Worm (Caenorhabditis elegans) whole organism, L1 larva: ENCODE data around the gene F22F4.9.
A peak's percentile ranks its signal among the peaks of the same experiment; 100 is the strongest.

Experiments
- C16A3.4 ChIP-seq: fragments of 150-350 bp; optimal IDR thresholded peaks from 2 replicates; lab custom pipeline; 2014; ENCODE audit warnings: missing biosample characterization, missing genetic modification characterization
- C34B4.2 ChIP-seq: sonication (generic microtip); optimal IDR thresholded peaks from 2 replicates; lab custom pipeline; 2017; ENCODE audit warnings: mild to moderate bottlenecking, missing genetic modification characterization, missing compliant biosample characterization
- Y116A8C.19 ChIP-seq: sonication (generic microtip); optimal IDR thresholded peaks from 2 replicates; lab custom pipeline; 2016; ENCODE audit warnings: missing compliant biosample characterization, missing genetic modification characterization, borderline replicate concordance
- alr-1 ChIP-seq: fragments of 200-800 bp; sonication (Bioruptor generic); optimal IDR thresholded peaks from 2 replicates; lab custom pipeline; 2018; ENCODE audit warnings: borderline replicate concordance, mild to moderate bottlenecking, missing genetic modification characterization, missing compliant biosample characterization
- aly-2 ChIP-seq: fragments of 150-350 bp; optimal IDR thresholded peaks from 2 replicates; lab custom pipeline; 2014; ENCODE audit warnings: missing biosample characterization, missing genetic modification characterization
- blmp-1 ChIP-seq: fragments of 150-350 bp; optimal IDR thresholded peaks from 2 replicates; lab custom pipeline; 2014; ENCODE audit warnings: missing biosample characterization, missing genetic modification characterization
- ceh-63 ChIP-seq: fragments of 200-800 bp; sonication (Bioruptor generic); optimal IDR thresholded peaks from 2 replicates; lab custom pipeline; 2018; ENCODE audit warnings: mild to moderate bottlenecking, missing genetic modification characterization, missing compliant biosample characterization
- ceh-82 ChIP-seq, 3 experiments: fragments of 150-350 bp in 1 of 3; sonication (generic microtip) in 2 of 3; optimal IDR thresholded peaks; 2 replicates each; lab custom pipeline; 2014 to 2017; ENCODE audit warnings: missing biosample characterization in 3 of 3, missing genetic modification characterization in 3 of 3
- ceh-88 ChIP-seq: fragments of 200-800 bp; sonication (Bioruptor generic); IDR thresholded peaks from 2 replicates; pipeline ENCODE4 v1.3.6; 2022; ENCODE audit warnings: missing genetic modification characterization, missing compliant biosample characterization
- dpl-1 ChIP-seq, 3 experiments: fragments of 150-350 bp in 2 of 3; sonication (generic microtip) in 1 of 3; optimal IDR thresholded peaks; 2 replicates each; lab custom pipeline; 2014 to 2017; ENCODE audit warnings: missing biosample characterization in 3 of 3, missing genetic modification characterization in 3 of 3, missing genetic modification reagents in 3 of 3
- dsc-1 ChIP-seq: sonication (generic microtip); optimal IDR thresholded peaks from 2 replicates; lab custom pipeline; 2016; ENCODE audit warnings: mild to moderate bottlenecking, missing genetic modification characterization, missing compliant biosample characterization
- efl-3 ChIP-seq: fragments of 200-800 bp; sonication (Bioruptor generic); optimal IDR thresholded peaks from 2 replicates; lab custom pipeline; 2018; ENCODE audit warnings: mild to moderate bottlenecking, missing genetic modification characterization, missing compliant biosample characterization
- egl-13 ChIP-seq: sonication (generic microtip); optimal IDR thresholded peaks from 2 replicates; lab custom pipeline; 2016; ENCODE audit warnings: missing genotype, missing genetic modification reagents, missing genetic modification characterization, missing compliant biosample characterization
- elt-2 ChIP-seq: sonication (generic microtip); optimal IDR thresholded peaks from 2 replicates; lab custom pipeline; 2016; ENCODE audit warnings: missing genetic modification characterization, mild to moderate bottlenecking, inconsistent platforms, missing compliant biosample characterization, missing genetic modification reagents
- elt-3 ChIP-seq, 6 experiments: fragments of 150-350 bp in 1 of 6; sonication (generic microtip); optimal IDR thresholded peaks; 2 replicates each; lab custom pipeline; 2017 to 2018; ENCODE audit warnings: missing biosample characterization in 6 of 6, missing genetic modification characterization in 6 of 6, inconsistent platforms in 1 of 6
- fkh-10 ChIP-seq: sonication (generic microtip); optimal IDR thresholded peaks from 2 replicates; lab custom pipeline; 2017; ENCODE audit warnings: missing biosample characterization, missing genetic modification reagents, missing genetic modification characterization
- fkh-4 ChIP-seq: sonication (generic microtip); optimal IDR thresholded peaks from 2 replicates; lab custom pipeline; 2016; ENCODE audit warnings: missing compliant biosample characterization, missing genetic modification characterization, borderline replicate concordance
- fkh-8 ChIP-seq: sonication (generic microtip); optimal IDR thresholded peaks from 2 replicates; lab custom pipeline; 2016; ENCODE audit warnings: mild to moderate bottlenecking, missing genetic modification characterization, missing compliant biosample characterization
- hlh-17 ChIP-seq: fragments of 200-800 bp; sonication (Bioruptor generic); optimal IDR thresholded peaks from 2 replicates; lab custom pipeline; 2018; ENCODE audit warnings: missing genetic modification characterization, mild to moderate bottlenecking, missing compliant biosample characterization, moderate library complexity, borderline replicate concordance
- irx-1 ChIP-seq: sonication (generic microtip); optimal IDR thresholded peaks from 2 replicates; lab custom pipeline; 2016; ENCODE audit warnings: missing genetic modification characterization, missing compliant biosample characterization
- jun-1 ChIP-seq: fragments of 150-350 bp; optimal IDR thresholded peaks from 2 replicates; lab custom pipeline; 2014; ENCODE audit warnings: missing biosample characterization, missing genetic modification reagents, missing genetic modification characterization
- lin-14 ChIP-seq: fragments of 200-800 bp; sonication (Bioruptor generic); optimal IDR thresholded peaks from 2 replicates; lab custom pipeline; 2018; ENCODE audit warnings: mild to moderate bottlenecking, missing genetic modification characterization, moderate library complexity, missing compliant biosample characterization
- lin-15B ChIP-seq: fragments of 150-350 bp; sonication (generic microtip); optimal IDR thresholded peaks from 3 replicates; lab custom pipeline; 2014; ENCODE audit warnings: missing biosample characterization, missing genetic modification characterization
- lin-39 ChIP-seq: fragments of 150-350 bp; optimal IDR thresholded peaks from 2 replicates; lab custom pipeline; 2014; ENCODE audit warnings: missing biosample characterization, missing genetic modification reagents, missing genetic modification characterization
- lir-3 ChIP-seq: sonication (generic microtip); optimal IDR thresholded peaks from 2 replicates; lab custom pipeline; 2016; ENCODE audit warnings: mild to moderate bottlenecking, missing genetic modification characterization, moderate library complexity, missing compliant biosample characterization; ENCODE audit not compliant: poor library complexity
- mab-9 ChIP-seq: fragments of 200-800 bp; sonication (Bioruptor generic); IDR thresholded peaks from 2 replicates; pipeline ENCODE4 v1.3.6; 2022; ENCODE audit warnings: missing genetic modification reagents, missing genetic modification characterization, missing compliant biosample characterization
- mdl-1 ChIP-seq, 2 experiments: fragments of 150-350 bp; optimal IDR thresholded peaks; 2 replicates each; lab custom pipeline; 2014 to 2017; ENCODE audit warnings: missing biosample characterization in 2 of 2, missing genetic modification characterization in 2 of 2, inconsistent platforms in 1 of 2
- mep-1 ChIP-seq: fragments of 150-350 bp; optimal IDR thresholded peaks from 2 replicates; lab custom pipeline; 2014; ENCODE audit warnings: missing biosample characterization, missing genetic modification characterization
- nhr-19 ChIP-seq: fragments of 200-800 bp; sonication (Bioruptor generic); conservative IDR thresholded peaks from 2 replicates; pipeline ENCODE4 v1.3.6; 2022; ENCODE audit warnings: missing genetic modification characterization, missing compliant biosample characterization
- nhr-20 ChIP-seq: sonication (generic microtip); optimal IDR thresholded peaks from 2 replicates; lab custom pipeline; 2016; ENCODE audit warnings: mild to moderate bottlenecking, missing genetic modification characterization, missing compliant biosample characterization
- nhr-47 ChIP-seq: sonication (generic microtip); optimal IDR thresholded peaks from 2 replicates; lab custom pipeline; 2016; ENCODE audit warnings: mild to moderate bottlenecking, missing genetic modification characterization, moderate library complexity, missing compliant biosample characterization
- nhr-71 ChIP-seq: sonication (generic microtip); optimal IDR thresholded peaks from 2 replicates; lab custom pipeline; 2016; ENCODE audit warnings: mild to moderate bottlenecking, missing genetic modification characterization, moderate library complexity, missing compliant biosample characterization
- nhr-77 ChIP-seq: fragments of 150-350 bp; optimal IDR thresholded peaks from 2 replicates; lab custom pipeline; 2014; ENCODE audit warnings: missing biosample characterization, missing genetic modification characterization
- nhr-84 ChIP-seq: sonication (generic microtip); optimal IDR thresholded peaks from 2 replicates; lab custom pipeline; 2017; ENCODE audit warnings: missing biosample characterization, missing genetic modification characterization
- nhr-85 ChIP-seq: sonication (generic microtip); peaks from one replicate; lab custom pipeline; 2016; ENCODE audit warnings: missing genetic modification characterization, inconsistent platforms, missing compliant biosample characterization
- pqm-1 ChIP-seq: sonication (generic microtip); optimal IDR thresholded peaks from 3 replicates; lab custom pipeline; 2017; ENCODE audit warnings: missing biosample characterization, missing genetic modification characterization
- rnt-1 ChIP-seq: sonication (generic microtip); optimal IDR thresholded peaks from 2 replicates; lab custom pipeline; 2016; ENCODE audit warnings: mild to moderate bottlenecking, missing genetic modification characterization, moderate library complexity, missing compliant biosample characterization
- snpc-4 ChIP-seq: fragments of 150-350 bp; optimal IDR thresholded peaks from 2 replicates; lab custom pipeline; 2014; ENCODE audit warnings: missing biosample characterization, missing genetic modification characterization
- snu-23 ChIP-seq: sonication (generic microtip); optimal IDR thresholded peaks from 2 replicates; lab custom pipeline; 2016; ENCODE audit warnings: missing genetic modification characterization, missing compliant biosample characterization
- sptf-1 ChIP-seq: fragments of 150-350 bp; optimal IDR thresholded peaks from 2 replicates; lab custom pipeline; 2014; ENCODE audit warnings: missing biosample characterization, missing genetic modification characterization
- unc-130 ChIP-seq: fragments of 150-350 bp; optimal IDR thresholded peaks from 2 replicates; lab custom pipeline; 2017; ENCODE audit warnings: missing biosample characterization, missing genetic modification characterization, inconsistent platforms
- unc-30 ChIP-seq: sonication (generic microtip); optimal IDR thresholded peaks from 2 replicates; lab custom pipeline; 2017; ENCODE audit warnings: missing biosample characterization, missing genetic modification characterization
- vab-15 ChIP-seq: sonication (generic microtip); optimal IDR thresholded peaks from 2 replicates; lab custom pipeline; 2017; ENCODE audit warnings: missing genotype, mild to moderate bottlenecking, missing genetic modification characterization, missing compliant biosample characterization
- zag-1 ChIP-seq: fragments of 150-350 bp; optimal IDR thresholded peaks from 2 replicates; lab custom pipeline; 2014; ENCODE audit warnings: missing biosample characterization, missing genetic modification characterization
- zip-4 ChIP-seq: fragments of 200-800 bp; sonication (Bioruptor generic); optimal IDR thresholded peaks from 2 replicates; lab custom pipeline; 2018; ENCODE audit warnings: mild to moderate bottlenecking, missing genetic modification characterization, moderate library complexity, missing compliant biosample characterization
- ztf-11 ChIP-seq, 2 experiments: sonication (generic microtip); optimal IDR thresholded peaks; 2 replicates each; lab custom pipeline; 2016 to 2017; ENCODE audit warnings: missing genetic modification characterization in 2 of 2, missing biosample characterization in 1 of 2, missing compliant biosample characterization in 1 of 2
- ztf-4 ChIP-seq: fragments of 150-350 bp; optimal IDR thresholded peaks from 2 replicates; lab custom pipeline; 2014; ENCODE audit warnings: missing biosample characterization, missing genetic modification characterization

Gene F22F4.9

ce11 chrX:6041995-6042481 lies 42.7 kb upstream of the F22F4.9 start (continued):
- no peak for TF ChIP-seq lin-39 (tag; lab: Kevin White, UChicago)
- no peak for TF ChIP-seq ceh-82 (tag; optimal IDR thresholded peaks at IDR 0.05; lab: Kevin White, UChicago)
- no peak for TF ChIP-seq nhr-84 (tag; lab: Kevin White, UChicago)
- no peak for TF ChIP-seq zag-1 (tag; lab: Kevin White, UChicago)
- TF ChIP-seq pqm-1 (tag; lab: Kevin White, UChicago) = no peak
- peak in 1 of 2 experiments; percentile 80 for TF ChIP-seq mdl-1 (tag; optimal IDR thresholded peaks at IDR 0.05; lab: Kevin White, UChicago)
- TF ChIP-seq mab-9 (GFP tag; lab: Robert Waterston, UW) = no peak
- TF ChIP-seq fkh-8 = no peak
- no peak for TF ChIP-seq ceh-63 (GFP tag; lab: Kevin White, UChicago)
- peak; percentile 9 for TF ChIP-seq lir-3 (tag; lab: Kevin White, UChicago)

ce11 chrX:6041094-6041441 lies 41.8 kb upstream of the F22F4.9 start:
- TF ChIP-seq elt-2 = peak; percentile 27
- no peak for TF ChIP-seq ztf-11 (tag; optimal IDR thresholded peaks at IDR 0.05; lab: Kevin White, UChicago)
- no peak for TF ChIP-seq pqm-1 (tag; lab: Kevin White, UChicago)
- peak; percentile 5 for TF ChIP-seq blmp-1 (tag; lab: Kevin White, UChicago)
- TF ChIP-seq nhr-20 (tag; lab: Kevin White, UChicago) = no peak
- TF ChIP-seq sptf-1 (tag; lab: Kevin White, UChicago) = no peak

ce11 chrX:6040435-6041093 lies 41.3 kb upstream of the F22F4.9 start:
- TF ChIP-seq zag-1 (tag; lab: Kevin White, UChicago) (peak; percentile 9), rnt-1 (tag; lab: Kevin White, UChicago) (peak; percentile 35), unc-30 (tag; lab: Kevin White, UChicago) (no peak), egl-13 (tag; lab: Kevin White, UChicago) (no peak), jun-1 (tag; lab: Kevin White, UChicago) (no peak), Y116A8C.19 (tag; lab: Kevin White, UChicago) (no peak), nhr-19 (GFP tag; lab: Robert Waterston, UW) (no peak; the same call in 1 of the 2 replicates), fkh-4 (tag; lab: Kevin White, UChicago) (peak; percentile 11), aly-2 (tag; lab: Kevin White, UChicago) (no peak), mdl-1 (tag; optimal IDR thresholded peaks at IDR 0.05; lab: Kevin White, UChicago) (no peak), dpl-1 (GFP tag; optimal IDR thresholded peaks at IDR 0.05; lab: Kevin White, UChicago) (no peak), nhr-47 (tag; lab: Kevin White, UChicago) (peak; percentile 10), zip-4 (no peak), snu-23 (GFP tag; lab: Kevin White, UChicago) (no peak), unc-130 (tag; lab: Kevin White, UChicago) (no peak), lin-14 (GFP tag; lab: Kevin White, UChicago) (peak; percentile 68), hlh-17 (no peak), dsc-1 (tag; lab: Kevin White, UChicago) (peak; percentile 55), snpc-4 (no peak), C34B4.2 (tag; lab: Kevin White, UChicago) (no peak), alr-1 (tag; lab: Kevin White, UChicago) (no peak), ztf-4 (no peak), nhr-71 (tag; lab: Kevin White, UChicago) (peak; percentile 36), nhr-77 (no peak), ceh-82 (tag; optimal IDR thresholded peaks at IDR 0.05; lab: Kevin White, UChicago) (no peak), efl-3 (no peak), ceh-88 (GFP tag; lab: Robert Waterston, UW) (no peak), fkh-8 (no peak), irx-1 (tag; lab: Kevin White, UChicago) (no peak), nhr-20 (tag; lab: Kevin White, UChicago) (peak; percentile 31), mep-1 (tag; lab: Kevin White, UChicago) (no peak), C16A3.4 (tag; lab: Kevin White, UChicago) (no peak), vab-15 (no peak), fkh-10 (GFP tag; lab: Kevin White, UChicago) (no peak), nhr-85 (tag; lab: Kevin White, UChicago) (peak; percentile 51), elt-3 (tag; optimal IDR thresholded peaks at IDR 0.05; lab: Kevin White, UChicago) (peak in 2 of 6 experiments; percentile 16 to 51), lin-15B (tag; lab: Kevin White, UChicago) (no peak)
